Worm (Caenorhabditis elegans) whole organism, L3 larva: ENCODE results near the gene cyn-6.

Experiments
- R02D3.7 ChIP-seq: fragments of 150-350 bp; optimal IDR thresholded peaks from 2 replicates; lab custom pipeline; 2014; ENCODE audit warnings: missing biosample characterization, missing genetic modification characterization
- ZK546.5 ChIP-seq: sonication (generic microtip); optimal IDR thresholded peaks from 2 replicates; lab custom pipeline; 2017; ENCODE audit warnings: missing biosample characterization, missing genetic modification characterization
- aly-2 ChIP-seq: fragments of 150-350 bp; optimal IDR thresholded peaks from 2 replicates; lab custom pipeline; 2014; ENCODE audit warnings: missing biosample characterization, missing genetic modification characterization
- ceh-16 ChIP-seq: sonication (generic microtip); optimal IDR thresholded peaks from 2 replicates; lab custom pipeline; 2017; ENCODE audit warnings: missing biosample characterization, missing genetic modification characterization
- ceh-82 ChIP-seq: fragments of 150-350 bp; optimal IDR thresholded peaks from 2 replicates; lab custom pipeline; 2014; ENCODE audit warnings: missing biosample characterization, missing genetic modification characterization
- ceh-9 ChIP-seq: sonication (generic microtip); optimal IDR thresholded peaks from 2 replicates; lab custom pipeline; 2018; ENCODE audit warnings: missing biosample characterization, missing genetic modification characterization
- daf-12 ChIP-seq: fragments of 150-350 bp; optimal IDR thresholded peaks from 2 replicates; lab custom pipeline; 2014; ENCODE audit warnings: missing biosample characterization, missing genetic modification reagents, missing genetic modification characterization
- egl-27 ChIP-seq: sonication (generic microtip); optimal IDR thresholded peaks from 4 replicates; lab custom pipeline; 2017; ENCODE audit warnings: missing biosample characterization, missing genetic modification reagents, missing genetic modification characterization
- egl-5 ChIP-seq: fragments of 150-350 bp; optimal IDR thresholded peaks from 2 replicates; lab custom pipeline; 2017; ENCODE audit warnings: missing biosample characterization, missing genetic modification reagents, missing genetic modification characterization, inconsistent platforms
- elt-1 ChIP-seq: fragments of 150-350 bp; optimal IDR thresholded peaks from 2 replicates; lab custom pipeline; 2014; ENCODE audit warnings: missing biosample characterization, missing genetic modification characterization
- elt-3 ChIP-seq, 3 experiments: fragments of 150-350 bp in 1 of 3; sonication (generic microtip) in 2 of 3; optimal IDR thresholded peaks; 2 replicates in 2 of 3; 4 replicates in 1 of 3; lab custom pipeline; 2014 to 2017; ENCODE audit warnings: missing biosample characterization in 3 of 3, missing genetic modification characterization in 3 of 3
- fkh-10 ChIP-seq: sonication (generic microtip); optimal IDR thresholded peaks from 2 replicates; lab custom pipeline; 2017; ENCODE audit warnings: missing biosample characterization, missing genetic modification reagents, missing genetic modification characterization
- lin-15B ChIP-seq: fragments of 150-350 bp; optimal IDR thresholded peaks from 2 replicates; lab custom pipeline; 2014; ENCODE audit warnings: missing biosample characterization, missing genetic modification characterization
- lin-39 ChIP-seq: fragments of 150-350 bp; optimal IDR thresholded peaks from 2 replicates; lab custom pipeline; 2018; ENCODE audit warnings: missing biosample characterization, missing genetic modification reagents, missing genetic modification characterization
- lsy-12 ChIP-seq: sonication (generic microtip); optimal IDR thresholded peaks from 2 replicates; lab custom pipeline; 2016; ENCODE audit warnings: mild to moderate bottlenecking, missing genetic modification characterization, missing compliant biosample characterization
- mdl-1 ChIP-seq: fragments of 150-350 bp; optimal IDR thresholded peaks from 2 replicates; lab custom pipeline; 2014; ENCODE audit warnings: missing biosample characterization, missing genetic modification characterization
- mml-1 ChIP-seq: fragments of 150-350 bp; sonication (generic microtip); optimal IDR thresholded peaks from 3 replicates; lab custom pipeline; 2014; ENCODE audit warnings: missing biosample characterization, missing genetic modification characterization
- nfya-1 ChIP-seq: sonication (generic microtip); optimal IDR thresholded peaks from 2 replicates; lab custom pipeline; 2017; ENCODE audit warnings: missing genetic modification characterization, mild to moderate bottlenecking, missing compliant biosample characterization, antibody characterized with exemption, moderate library complexity; ENCODE audit not compliant: insufficient read depth
- nhr-11 ChIP-seq: fragments of 150-350 bp; optimal IDR thresholded peaks from 2 replicates; lab custom pipeline; 2014; ENCODE audit warnings: missing biosample characterization, missing genetic modification characterization
- nhr-23 ChIP-seq: fragments of 150-350 bp; optimal IDR thresholded peaks from 2 replicates; lab custom pipeline; 2014; ENCODE audit warnings: missing biosample characterization, missing genetic modification reagents, missing genetic modification characterization
- nhr-237 ChIP-seq: fragments of 150-350 bp; optimal IDR thresholded peaks from 2 replicates; lab custom pipeline; 2014; ENCODE audit warnings: missing biosample characterization, missing genetic modification characterization
- nhr-25 ChIP-seq: sonication (generic microtip); optimal IDR thresholded peaks from 2 replicates; lab custom pipeline; 2017; ENCODE audit warnings: missing biosample characterization, missing genetic modification characterization
- nhr-43 ChIP-seq: sonication (generic microtip); optimal IDR thresholded peaks from 2 replicates; lab custom pipeline; 2016; ENCODE audit warnings: mild to moderate bottlenecking, missing genetic modification characterization, missing compliant biosample characterization; ENCODE audit not compliant: poor library complexity, severe bottlenecking
- nhr-77 ChIP-seq: fragments of 150-350 bp; optimal IDR thresholded peaks from 2 replicates; lab custom pipeline; 2014; ENCODE audit warnings: missing biosample characterization, missing genetic modification characterization
- pha-4 ChIP-seq: fragments of 150-350 bp; optimal IDR thresholded peaks from 2 replicates; lab custom pipeline; 2014; ENCODE audit warnings: missing biosample characterization, missing genetic modification reagents, missing genetic modification characterization
- pqm-1 ChIP-seq: fragments of 150-350 bp; optimal IDR thresholded peaks from 2 replicates; lab custom pipeline; 2017; ENCODE audit warnings: missing biosample characterization, missing genetic modification characterization, inconsistent platforms
- snpc-4 ChIP-seq: fragments of 150-350 bp; optimal IDR thresholded peaks from 2 replicates; lab custom pipeline; 2014; ENCODE audit warnings: missing biosample characterization, missing genetic modification characterization
- tbx-2 ChIP-seq: sonication (generic microtip); optimal IDR thresholded peaks from 2 replicates; lab custom pipeline; 2016; ENCODE audit warnings: mild to moderate bottlenecking, missing genetic modification characterization, missing compliant biosample characterization
- unc-39 ChIP-seq: sonication (generic microtip); optimal IDR thresholded peaks from 4 replicates; lab custom pipeline; 2017; ENCODE audit warnings: missing biosample characterization, missing genetic modification characterization
- ztf-11 ChIP-seq: fragments of 150-350 bp; optimal IDR thresholded peaks from 2 replicates; lab custom pipeline; 2014; ENCODE audit warnings: missing biosample characterization, missing genetic modification characterization
- ztf-4 ChIP-seq: fragments of 150-350 bp; optimal IDR thresholded peaks from 2 replicates; lab custom pipeline; 2014; ENCODE audit warnings: missing biosample characterization, missing genetic modification characterization

cyn-6 gene

DNA sequence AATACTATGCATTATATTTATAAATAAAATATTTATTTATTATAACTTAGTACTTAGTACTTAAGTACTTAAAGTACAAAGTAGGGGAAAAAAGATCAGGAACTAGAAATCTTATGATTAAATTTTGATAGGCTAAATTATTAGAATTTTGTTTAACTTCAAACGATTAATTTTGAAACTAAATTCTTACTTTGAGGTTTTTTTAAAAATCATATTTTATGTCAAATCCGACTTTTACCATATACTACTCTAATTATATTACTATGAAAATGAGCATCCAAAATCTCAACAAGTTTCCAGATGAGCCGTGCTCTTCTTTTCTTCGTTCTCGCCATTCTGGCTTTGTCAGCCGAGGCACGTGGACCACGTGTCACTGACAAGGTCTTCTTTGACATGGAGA is at the start of gene cyn-6:
Gene cyn-6 (plus strand): TSS at position 301 of the 400 bp plus-strand sequence.
- TF ChIP-seq lin-39 (tag; lab: Kevin White, UChicago) (no peak), nfya-1 (tag; lab: Kevin White, UChicago) (no peak), ztf-4 (tag; lab: Kevin White, UChicago) (no peak), elt-3 (tag; optimal IDR thresholded peaks at IDR 0.05; lab: Kevin White, UChicago) (no peak), egl-27 (tag; lab: Kevin White, UChicago) (no peak), ceh-82 (no peak), nhr-237 (no peak), nhr-25 (tag; lab: Kevin White, UChicago) (no peak), ceh-9 (tag; lab: Kevin White, UChicago) (no peak), nhr-23 (tag; lab: Kevin White, UChicago) (no peak), ceh-16 (no peak), mdl-1 (tag; lab: Kevin White, UChicago) (no peak), egl-5 (tag; lab: Kevin White, UChicago) (no peak), tbx-2 (tag; lab: Kevin White, UChicago) (no peak)

DNA sequence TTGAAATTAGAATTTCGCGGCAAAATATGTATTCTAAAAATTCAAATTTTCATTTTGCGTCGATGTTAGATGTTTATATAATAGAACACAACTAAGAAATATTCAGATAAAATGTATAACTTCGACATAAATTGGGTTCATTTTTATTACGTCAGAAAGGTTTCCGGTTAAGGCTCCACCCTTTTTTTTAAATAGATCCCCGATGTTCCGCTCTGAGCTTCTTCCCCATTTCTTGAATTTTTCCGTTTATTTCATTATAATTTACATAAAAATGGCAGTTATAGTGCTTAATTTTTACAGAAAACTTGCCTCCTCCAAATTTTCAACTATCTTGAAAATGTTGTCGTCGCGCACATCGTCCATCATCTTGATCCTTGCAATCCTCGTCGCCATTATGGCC is 48.4 kb upstream of the cyn-6 start, which contains the start of gene flp-24:
Gene flp-24 (plus strand): TSS at position 301 of the 400 bp plus-strand sequence.
- TF ChIP-seq pqm-1 (no peak), egl-5 (tag; lab: Kevin White, UChicago) (no peak), pha-4 (tag; lab: Kevin White, UChicago) (no peak), nhr-77 (tag; lab: Kevin White, UChicago) (no peak), elt-1 (tag; lab: Kevin White, UChicago) (no peak), ceh-16 (no peak), daf-12 (tag; lab: Kevin White, UChicago) (no peak)

DNA sequence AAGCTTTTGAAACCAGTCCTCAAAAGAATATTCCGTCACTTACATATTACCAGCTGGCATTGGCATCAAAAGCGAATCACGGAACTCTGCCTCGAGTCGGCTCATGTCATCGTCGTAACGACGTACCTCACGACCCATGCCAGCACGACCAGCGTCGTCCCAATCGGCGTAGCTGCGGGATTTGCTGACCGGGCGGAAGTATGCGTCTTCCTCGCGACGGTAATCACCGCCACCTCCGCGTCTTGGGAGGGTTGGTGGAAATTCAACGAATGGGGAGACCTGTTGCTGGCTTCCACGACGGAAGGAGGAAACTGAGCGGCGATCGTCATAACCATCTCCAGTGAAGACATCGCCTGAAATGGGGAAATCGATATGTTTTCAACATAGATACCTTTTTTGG is 45.1 kb upstream of the cyn-6 start:
- no peak for TF ChIP-seq ztf-11
- TF ChIP-seq nhr-11 (tag; lab: Kevin White, UChicago) = no peak
- no peak for TF ChIP-seq R02D3.7 (tag; lab: Kevin White, UChicago)
- TF ChIP-seq nhr-43 (tag; lab: Kevin White, UChicago) = no peak
- no peak for TF ChIP-seq nhr-77 (tag; lab: Kevin White, UChicago)
- no peak for TF ChIP-seq elt-3 (tag; optimal IDR thresholded peaks at IDR 0.05; lab: Kevin White, UChicago)
- TF ChIP-seq, all 47 proteins: peak for 0

DNA sequence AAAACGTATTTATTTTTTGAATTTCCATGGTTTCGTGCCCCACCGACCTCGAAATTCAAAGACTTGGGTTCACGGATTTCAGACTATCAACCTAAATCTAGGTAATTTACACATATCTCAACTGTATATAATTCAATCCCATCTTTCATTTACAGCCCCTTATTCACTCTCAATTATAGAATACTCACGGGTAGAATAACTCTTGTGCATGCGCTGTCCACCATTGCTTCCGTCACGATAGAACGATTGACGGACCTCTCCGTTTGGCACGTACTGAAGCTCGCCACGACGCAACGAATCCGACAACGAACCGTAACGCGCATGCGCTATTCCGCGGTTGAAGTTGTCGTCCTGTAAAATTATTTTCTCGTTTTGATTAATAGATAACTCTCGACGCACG is 44.5 kb upstream of the cyn-6 start:
- no peak for TF ChIP-seq unc-39 (tag; lab: Kevin White, UChicago)

DNA sequence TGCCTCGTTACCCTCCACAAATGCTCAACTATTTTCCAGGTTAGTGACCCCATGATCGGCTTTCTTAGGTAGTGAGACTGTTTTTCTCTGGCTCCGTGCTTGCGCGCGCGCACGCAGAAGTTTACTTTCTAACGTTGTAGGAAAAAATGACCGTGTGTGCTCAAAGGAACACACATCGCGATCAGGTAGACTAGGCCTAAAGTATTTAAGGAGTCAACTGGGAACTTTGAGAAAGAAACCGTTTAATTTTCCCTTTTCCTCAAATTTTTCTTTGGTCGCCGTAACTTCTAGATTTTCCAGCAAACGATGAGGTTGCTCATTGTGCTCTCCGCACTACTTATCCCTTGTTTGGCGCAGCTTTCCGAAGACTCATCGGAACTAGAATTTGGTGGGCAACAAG is 32.8 kb upstream of the cyn-6 start, which contains the start of gene idpp-1:
Gene idpp-1 (plus strand): TSS at position 301 of the 400 bp plus-strand sequence.
- TF ChIP-seq nhr-11 (tag; lab: Kevin White, UChicago) = no peak
- peak; percentile 63 for TF ChIP-seq pha-4 (tag; lab: Kevin White, UChicago)
- TF ChIP-seq, all 47 proteins: peak for 1

DNA sequence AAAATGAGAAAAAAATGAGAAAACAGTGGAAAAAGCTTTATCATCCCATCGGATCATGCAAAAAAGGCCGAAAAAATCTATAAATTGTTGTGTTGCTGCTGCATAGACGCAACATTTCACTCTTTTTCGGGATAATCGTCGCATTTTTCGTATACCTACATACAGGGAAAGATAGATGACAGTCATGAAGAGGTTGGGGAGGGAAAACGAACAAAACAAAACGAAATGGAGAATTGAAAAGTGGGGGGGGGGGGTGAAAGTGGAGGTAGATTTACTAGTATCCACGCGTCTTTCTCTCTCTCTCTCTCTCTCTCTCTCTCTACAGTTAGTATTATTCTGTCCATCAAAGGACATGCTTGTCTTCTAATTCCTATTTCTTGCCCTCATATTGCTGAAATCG is 28.8 kb upstream of the cyn-6 start:
- TF ChIP-seq aly-2 (tag; lab: Kevin White, UChicago) (no peak), tbx-2 (tag; lab: Kevin White, UChicago) (no peak), pqm-1 (no peak), fkh-10 (GFP tag; lab: Kevin White, UChicago) (no peak), R02D3.7 (tag; lab: Kevin White, UChicago) (no peak), nhr-237 (no peak), ceh-82 (no peak), lin-15B (tag; lab: Kevin White, UChicago) (no peak), elt-1 (tag; lab: Kevin White, UChicago) (no peak), snpc-4 (tag; lab: Kevin White, UChicago) (no peak), ZK546.5 (tag; lab: Kevin White, UChicago) (no peak), mdl-1 (tag; lab: Kevin White, UChicago) (no peak), mml-1 (tag; lab: Kevin White, UChicago) (no peak), lsy-12 (no peak), ceh-9 (tag; lab: Kevin White, UChicago) (no peak)
